Worm (Caenorhabditis elegans): Measurements from ENCODE around the gene C15F1.2.

Gene C15F1.2

ce11 chrII:6943299-6944051 is 36.3 kb upstream of the C15F1.2 start (continued):
- TF ChIP-seq fkh-8 (tag; optimal IDR thresholded peaks at IDR 0.05) (peak; percentile 49), nhr-77 (tag; optimal IDR thresholded peaks at IDR 0.05) (no peak), pag-3 (tag; optimal IDR thresholded peaks at IDR 0.05; ENCODE audit: borderline replicate concordance, insufficient read depth) (no peak), dsc-1 (tag; optimal IDR thresholded peaks at IDR 0.05) (peak; percentile 47), mdl-1 (tag; optimal IDR thresholded peaks at IDR 0.05) (no peak), elt-3 (tag; optimal IDR thresholded peaks at IDR 0.05) (no peak), isw-1 (GFP tag; IDR thresholded peaks at IDR 0.05) (no peak), hlh-4 (tag; optimal IDR thresholded peaks at IDR 0.05) (no peak), lin-15B (tag; optimal IDR thresholded peaks at IDR 0.05) (no peak), C16A3.4 (tag; optimal IDR thresholded peaks at IDR 0.05) (no peak), lsy-2 (tag; optimal IDR thresholded peaks at IDR 0.05) (peak in 1 of 2 experiments; percentile 9), irx-1 (tag; optimal IDR thresholded peaks at IDR 0.05) (no peak), unc-62 (GFP tag; optimal IDR thresholded peaks at IDR 0.05) (no peak), fkh-4 (tag; optimal IDR thresholded peaks at IDR 0.05; ENCODE audit: borderline replicate concordance) (no peak), egl-27 (tag; optimal IDR thresholded peaks at IDR 0.05) (no peak), ztf-4 (tag; optimal IDR thresholded peaks at IDR 0.05) (no peak), rnt-1 (tag; optimal IDR thresholded peaks at IDR 0.05) (peak; percentile 23), Y116A8C.19 (tag; optimal IDR thresholded peaks at IDR 0.05; ENCODE audit: borderline replicate concordance) (no peak), nhr-20 (tag; optimal IDR thresholded peaks at IDR 0.05) (no peak), fos-1 (tag; optimal IDR thresholded peaks at IDR 0.05) (no peak), nhr-19 (GFP tag; conservative IDR thresholded peaks at IDR 0.05) (no peak), aly-2 (tag; optimal IDR thresholded peaks at IDR 0.05) (no peak), ztf-11 (tag; optimal IDR thresholded peaks at IDR 0.05) (no peak), tlp-1 (tag; optimal IDR thresholded peaks at IDR 0.05) (no peak), zip-4 (GFP tag; optimal IDR thresholded peaks at IDR 0.05) (no peak), elt-2 (tag; optimal IDR thresholded peaks at IDR 0.05) (peak; percentile 18), fkh-10 (GFP tag; optimal IDR thresholded peaks at IDR 0.05) (no peak), F16B12.6 (tag; optimal IDR thresholded peaks at IDR 0.05) (no peak), snpc-4 (tag; optimal IDR thresholded peaks at IDR 0.05) (no peak), sup-37 (GFP tag; optimal IDR thresholded peaks at IDR 0.05) (no peak), nhr-71 (tag; optimal IDR thresholded peaks at IDR 0.05) (peak; percentile 9), nhr-85 (tag) (no peak), nhr-12 (tag; optimal IDR thresholded peaks at IDR 0.05) (no peak), unc-98 (GFP tag; IDR thresholded peaks at IDR 0.05) (no peak), ceh-63 (GFP tag; optimal IDR thresholded peaks at IDR 0.05) (no peak), pqm-1 (tag; optimal IDR thresholded peaks at IDR 0.05) (no peak), mep-1 (tag; optimal IDR thresholded peaks at IDR 0.05) (no peak), nhr-84 (tag; optimal IDR thresholded peaks at IDR 0.05) (no peak), mef-2 (tag; optimal IDR thresholded peaks at IDR 0.05) (no peak), lin-13 (GFP tag; optimal IDR thresholded peaks at IDR 0.05) (no peak), unc-86 (tag; optimal IDR thresholded peaks at IDR 0.05) (peak; percentile 35), ets-5 (GFP tag; IDR thresholded peaks at IDR 0.05) (no peak), lir-3 (tag; optimal IDR thresholded peaks at IDR 0.05; ENCODE audit: poor library complexity) (no peak), jun-1 (tag; optimal IDR thresholded peaks at IDR 0.05) (no peak), grh-1 (GFP tag; IDR thresholded peaks at IDR 0.05) (no peak), nhr-11 (tag; optimal IDR thresholded peaks at IDR 0.05) (no peak), ceh-90 (tag; optimal IDR thresholded peaks at IDR 0.05) (no peak), C04F5.9 (tag; optimal IDR thresholded peaks at IDR 0.05) (peak; percentile 27), egl-13 (tag; optimal IDR thresholded peaks at IDR 0.05) (no peak), alr-1 (tag; optimal IDR thresholded peaks at IDR 0.05; ENCODE audit: borderline replicate concordance) (no peak), efl-3 (GFP tag; optimal IDR thresholded peaks at IDR 0.05) (no peak), unc-30 (tag; optimal IDR thresholded peaks at IDR 0.05) (no peak)
